Fruit fly (Drosophila melanogaster) whole organism, adult: Measurements from ENCODE around the gene bb8.

ENCODE experiments used
- CG14711 ChIP-seq: fragments of 200-800 bp; sonication (Bioruptor generic); optimal IDR thresholded peaks from 2 replicates; lab custom pipeline; 2018; ENCODE audit warnings: missing biosample characterization, mild to moderate bottlenecking, missing genetic modification characterization, moderate library complexity
- CG5204 ChIP-seq: fragments of 200-800 bp; sonication (Bioruptor generic); optimal IDR thresholded peaks from 2 replicates; lab custom pipeline; 2016; ENCODE audit warnings: missing biosample characterization, missing genetic modification characterization
- Hr96 ChIP-seq: fragments of 200-800 bp; sonication (Bioruptor generic); optimal IDR thresholded peaks from 2 replicates; lab custom pipeline; 2016; ENCODE audit warnings: missing biosample characterization, missing genetic modification characterization
- bab1 ChIP-seq: fragments of 200-800 bp; sonication (Bioruptor generic); optimal IDR thresholded peaks from 3 replicates; lab custom pipeline; 2019; ENCODE audit warnings: missing biosample characterization, mild to moderate bottlenecking, missing genetic modification characterization, moderate library complexity
- kay ChIP-seq: fragments of 200-800 bp; sonication (Bioruptor generic); peaks from one replicate; lab custom pipeline; 2016; ENCODE audit warnings: missing biosample characterization, missing genetic modification characterization, borderline replicate concordance

- TF ChIP-seq CG5204 (GFP tag; lab: Kevin White, UChicago) (no peak), bab1 (GFP tag; lab: Kevin White, UChicago) (no peak), kay (no peak), CG14711 (tag; lab: Kevin White, UChicago) (no peak), Hr96 (GFP tag; lab: Kevin White, UChicago) (no peak)
Observed at dm6 chr3R:23260569-23260968, 29.4 kb downstream of the bb8 start.
